Fruit fly (Drosophila melanogaster): ENCODE results near the gene bai.

bai gene

dm6 chr3R:25033142-25033586, 6.0 kb upstream of the bai start, which contains the start of gene Smg6 (continued):
- TF ChIP-seq Sry-β (GFP tag; optimal IDR thresholded peaks at IDR 0.05) (no peak), CG17802 (tag; optimal IDR thresholded peaks at IDR 0.05) (no peak), CG10209 (GFP tag; optimal IDR thresholded peaks at IDR 0.05) (no peak), Lhr (GFP tag; optimal IDR thresholded peaks at IDR 0.05) (no peak), disco-r (GFP tag; optimal IDR thresholded peaks at IDR 0.05) (no peak), CG31441 (GFP tag; IDR thresholded peaks at IDR 0.05) (no peak), CG14441 (GFP tag; IDR thresholded peaks at IDR 0.05) (no peak), Dad (GFP tag; optimal IDR thresholded peaks at IDR 0.05) (no peak), zen2 (GFP tag; IDR thresholded peaks at IDR 0.05; ENCODE audit: partially characterized antibody) (no peak), ttk (GFP tag; IDR thresholded peaks at IDR 0.05) (no peak), Hr78 (GFP tag; optimal IDR thresholded peaks at IDR 0.05) (no peak), CG4854 (GFP tag; optimal IDR thresholded peaks at IDR 0.05) (no peak), Oaz (GFP tag; IDR thresholded peaks at IDR 0.05) (no peak), bowl (GFP tag; IDR thresholded peaks at IDR 0.05) (no peak), Opbp (GFP tag; IDR thresholded peaks at IDR 0.05; ENCODE audit: partially characterized antibody) (no peak), CG3726 (GFP tag; IDR thresholded peaks at IDR 0.05) (no peak), CHES-1-like (GFP tag; optimal IDR thresholded peaks at IDR 0.05) (peak; percentile 57), CG4404 (GFP tag; IDR thresholded peaks at IDR 0.05) (no peak), CG14014 (GFP tag; IDR thresholded peaks at IDR 0.05) (no peak), lola (GFP tag; optimal IDR thresholded peaks at IDR 0.05) (no peak), Mes4 (GFP tag; optimal IDR thresholded peaks at IDR 0.05) (no peak), Six4 (GFP tag; optimal IDR thresholded peaks at IDR 0.05) (no peak), HmgZ (tag; optimal IDR thresholded peaks at IDR 0.05) (peak; percentile 28), Vsx1 (GFP tag; optimal IDR thresholded peaks at IDR 0.05) (no peak), Bdp1 (GFP tag; optimal IDR thresholded peaks at IDR 0.05) (no peak), unpg (GFP tag; optimal IDR thresholded peaks at IDR 0.05) (no peak), CG13624 (GFP tag; optimal IDR thresholded peaks at IDR 0.05) (peak; percentile 89), Mrtf (GFP tag; IDR thresholded peaks at IDR 0.05) (no peak), CG12299 (tag; optimal IDR thresholded peaks at IDR 0.05) (no peak), NK7.1 (GFP tag; optimal IDR thresholded peaks at IDR 0.05) (no peak), HmgD (GFP tag; optimal IDR thresholded peaks at IDR 0.05) (no peak), sob (GFP tag; IDR thresholded peaks at IDR 0.05) (no peak), CG18619 (GFP tag; optimal IDR thresholded peaks at IDR 0.05) (no peak), CG6683 (GFP tag; optimal IDR thresholded peaks at IDR 0.05) (no peak), seq (GFP tag; IDR thresholded peaks at IDR 0.05) (no peak), CG18262 (tag; optimal IDR thresholded peaks at IDR 0.05) (no peak), Deaf1 (tag; optimal IDR thresholded peaks at IDR 0.05) (no peak), Ptx1 (GFP tag; IDR thresholded peaks at IDR 0.05) (no peak), CG1233 (GFP tag; optimal IDR thresholded peaks at IDR 0.05) (no peak), exex (tag; optimal IDR thresholded peaks at IDR 0.05) (no peak), C15 (GFP tag; IDR thresholded peaks at IDR 0.05) (no peak), hb (GFP tag; IDR thresholded peaks at IDR 0.05; ENCODE audit: partially characterized antibody) (no peak), Pdp1 (GFP tag; optimal IDR thresholded peaks at IDR 0.05) (no peak), CG9437 (GFP tag; optimal IDR thresholded peaks at IDR 0.05) (no peak), HLHmδ (GFP tag; optimal IDR thresholded peaks at IDR 0.05) (no peak), tup (GFP tag; optimal IDR thresholded peaks at IDR 0.05) (no peak), ara (GFP tag; IDR thresholded peaks at IDR 0.05) (no peak), jigr1 (GFP tag; IDR thresholded peaks at IDR 0.05) (no peak), Rx (GFP tag; IDR thresholded peaks at IDR 0.05) (no peak), nau (GFP tag; optimal IDR thresholded peaks at IDR 0.05) (no peak), Ravus (GFP tag; IDR thresholded peaks at IDR 0.05) (no peak)

Data from whole organism, embryonic.